Worm (Caenorhabditis elegans) whole organism, late embryonic: Measurements from ENCODE around the gene K10H10.5.

Experiments used
- gmeb-2 ChIP-seq: sonication (generic microtip); optimal IDR thresholded peaks from 2 replicates; lab custom pipeline; 2016; ENCODE audit warnings: missing genetic modification characterization, inconsistent platforms, missing compliant biosample characterization
- tbx-2 ChIP-seq: sonication (generic microtip); optimal IDR thresholded peaks from 2 replicates; lab custom pipeline; 2016; ENCODE audit warnings: missing genetic modification characterization, missing compliant biosample characterization

DNA sequence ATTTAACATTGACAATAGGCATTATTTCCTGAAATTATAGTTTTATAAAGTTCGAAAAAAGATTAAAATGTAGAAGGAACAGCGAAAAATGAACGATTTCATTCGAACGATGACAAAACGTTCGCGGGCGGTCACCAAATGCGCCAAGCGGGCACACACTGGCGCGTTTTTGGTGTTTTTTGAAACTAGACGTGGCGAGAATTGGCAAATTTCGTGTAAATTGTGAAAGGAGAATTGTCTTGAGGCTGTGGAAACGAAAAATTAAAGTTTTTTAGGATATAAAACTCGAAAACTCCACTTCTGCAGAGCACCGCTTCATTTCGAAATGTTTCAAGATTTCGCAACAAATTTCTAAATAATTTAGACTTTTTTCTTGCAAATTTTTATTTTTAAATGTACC lies 12.9 kb upstream of the K10H10.5 start, which contains the start of gene usp-14:
- no peak for TF ChIP-seq gmeb-2 (tag; lab: Kevin White, UChicago)
- no peak for TF ChIP-seq tbx-2 (tag; lab: Kevin White, UChicago)
